Worm (Caenorhabditis elegans) whole organism, late embryonic: ENCODE results near the gene spp-12.

Experiments
- C08G9.2 ChIP-seq: sonication (generic microtip); optimal IDR thresholded peaks from 2 replicates; lab custom pipeline; 2016; ENCODE audit warnings: mild to moderate bottlenecking, missing genetic modification characterization, moderate library complexity, missing compliant biosample characterization
- C38D4.7 ChIP-seq: fragments of 200-800 bp; sonication (Bioruptor generic); optimal IDR thresholded peaks from 2 replicates; lab custom pipeline; 2018; ENCODE audit warnings: mild to moderate bottlenecking, missing genetic modification characterization, moderate library complexity, missing compliant biosample characterization
- F13H6.1 ChIP-seq: sonication (generic microtip); optimal IDR thresholded peaks from 2 replicates; lab custom pipeline; 2016; ENCODE audit warnings: missing genetic modification characterization, missing compliant biosample characterization
- K09A11.1 ChIP-seq: sonication (generic microtip); optimal IDR thresholded peaks from 2 replicates; lab custom pipeline; 2017; ENCODE audit warnings: antibody characterized with exemption, mild to moderate bottlenecking, missing genetic modification characterization, missing compliant biosample characterization; ENCODE audit not compliant: insufficient read depth
- ama-1 ChIP-seq: fragments of 150-350 bp; optimal IDR thresholded peaks from 2 replicates; lab custom pipeline; 2014
- ceh-14 ChIP-seq: sonication (generic microtip); optimal IDR thresholded peaks from 2 replicates; lab custom pipeline; 2016; ENCODE audit warnings: missing genotype, missing genetic modification characterization, missing compliant biosample characterization
- ceh-18 ChIP-seq: sonication (generic microtip); optimal IDR thresholded peaks from 2 replicates; lab custom pipeline; 2016; ENCODE audit warnings: missing genetic modification characterization, missing compliant biosample characterization
- ceh-2 ChIP-seq: sonication (generic microtip); optimal IDR thresholded peaks from 2 replicates; lab custom pipeline; 2016; ENCODE audit warnings: missing genotype, missing genetic modification characterization, missing compliant biosample characterization
- ceh-22 ChIP-seq: sonication (generic microtip); optimal IDR thresholded peaks from 2 replicates; lab custom pipeline; 2017; ENCODE audit warnings: missing biosample characterization, missing genetic modification characterization
- ceh-45 ChIP-seq: fragments of 200-800 bp; sonication (Bioruptor generic); IDR thresholded peaks from 2 replicates; pipeline ENCODE4 v1.3.6; 2022; ENCODE audit warnings: missing genetic modification reagents, missing genetic modification characterization, missing compliant biosample characterization
- ceh-48 ChIP-seq: sonication (generic microtip); optimal IDR thresholded peaks from 2 replicates; lab custom pipeline; 2016; ENCODE audit warnings: missing genetic modification characterization, inconsistent platforms, missing compliant biosample characterization
- ceh-6 ChIP-seq: fragments of 200-800 bp; sonication (Bioruptor generic); optimal IDR thresholded peaks from 2 replicates; lab custom pipeline; 2018; ENCODE audit warnings: mild to moderate bottlenecking, missing genetic modification characterization, missing compliant biosample characterization
- dmd-4 ChIP-seq: sonication (generic microtip); optimal IDR thresholded peaks from 2 replicates; lab custom pipeline; 2016; ENCODE audit warnings: borderline replicate concordance, missing genetic modification characterization, missing compliant biosample characterization
- dve-1 ChIP-seq: sonication (generic microtip); optimal IDR thresholded peaks from 2 replicates; lab custom pipeline; 2017; ENCODE audit warnings: antibody characterized with exemption, mild to moderate bottlenecking, missing genetic modification characterization, missing compliant biosample characterization
- elt-2 ChIP-seq: sonication (generic microtip); optimal IDR thresholded peaks from 2 replicates; lab custom pipeline; 2016; ENCODE audit warnings: missing genetic modification reagents, missing genetic modification characterization, missing compliant biosample characterization
- ets-4 ChIP-seq: sonication (generic microtip); optimal IDR thresholded peaks from 2 replicates; lab custom pipeline; 2016; ENCODE audit warnings: missing genetic modification characterization, missing compliant biosample characterization
- fax-1 ChIP-seq: sonication (generic microtip); optimal IDR thresholded peaks from 2 replicates; lab custom pipeline; 2016; ENCODE audit warnings: missing genotype, missing genetic modification characterization, missing compliant biosample characterization
- gmeb-2 ChIP-seq: sonication (generic microtip); optimal IDR thresholded peaks from 2 replicates; lab custom pipeline; 2016; ENCODE audit warnings: missing genetic modification characterization, inconsistent platforms, missing compliant biosample characterization
- hlh-13 ChIP-seq: fragments of 200-800 bp; sonication (Bioruptor generic); optimal IDR thresholded peaks from 2 replicates; lab custom pipeline; 2018; ENCODE audit warnings: mild to moderate bottlenecking, missing genetic modification characterization, missing compliant biosample characterization
- hlh-30 ChIP-seq: sonication (generic microtip); optimal IDR thresholded peaks from 2 replicates; lab custom pipeline; 2017; ENCODE audit warnings: antibody characterized with exemption, missing genetic modification characterization, missing compliant biosample characterization; ENCODE audit not compliant: insufficient read depth
- lin-11 ChIP-seq: fragments of 200-800 bp; sonication (Bioruptor generic); optimal IDR thresholded peaks from 2 replicates; lab custom pipeline; 2018; ENCODE audit warnings: mild to moderate bottlenecking, missing genetic modification characterization, missing compliant biosample characterization
- madf-2 ChIP-seq: sonication (generic microtip); optimal IDR thresholded peaks from 2 replicates; lab custom pipeline; 2017; ENCODE audit warnings: missing genetic modification characterization, missing compliant biosample characterization
- mec-3 ChIP-seq: sonication (generic microtip); optimal IDR thresholded peaks from 2 replicates; lab custom pipeline; 2016; ENCODE audit warnings: borderline replicate concordance, missing genetic modification characterization, missing compliant biosample characterization
- nfya-1 ChIP-seq: sonication (generic microtip); optimal IDR thresholded peaks from 2 replicates; lab custom pipeline; 2017; ENCODE audit warnings: missing genetic modification characterization, mild to moderate bottlenecking, missing compliant biosample characterization, antibody characterized with exemption, moderate library complexity
- nhr-232 ChIP-seq: sonication (generic microtip); optimal IDR thresholded peaks from 2 replicates; lab custom pipeline; 2016; ENCODE audit warnings: missing genetic modification characterization, missing compliant biosample characterization
- npax-4 ChIP-seq: sonication (generic microtip); optimal IDR thresholded peaks from 2 replicates; lab custom pipeline; 2016; ENCODE audit warnings: missing genetic modification characterization, missing compliant biosample characterization
- odd-2 ChIP-seq: sonication (generic microtip); optimal IDR thresholded peaks from 2 replicates; lab custom pipeline; 2017; ENCODE audit warnings: antibody characterized with exemption, mild to moderate bottlenecking, missing genetic modification characterization, missing compliant biosample characterization
- pat-9 ChIP-seq: fragments of 200-800 bp; sonication (Bioruptor generic); optimal IDR thresholded peaks from 2 replicates; lab custom pipeline; 2018; ENCODE audit warnings: mild to moderate bottlenecking, missing genetic modification characterization, moderate library complexity, missing compliant biosample characterization
- pha-2 ChIP-seq: sonication (generic microtip); optimal IDR thresholded peaks from 2 replicates; lab custom pipeline; 2017; ENCODE audit warnings: mild to moderate bottlenecking, missing genetic modification characterization, missing compliant biosample characterization
- pha-4 ChIP-seq: fragments of 150-350 bp; optimal IDR thresholded peaks from 2 replicates; lab custom pipeline; 2018; ENCODE audit warnings: missing biosample characterization, missing genetic modification reagents, missing genetic modification characterization
- pqm-1 ChIP-seq: sonication (generic microtip); optimal IDR thresholded peaks from 2 replicates; lab custom pipeline; 2016; ENCODE audit warnings: missing genetic modification characterization, missing compliant biosample characterization
- pros-1 ChIP-seq: fragments of 150-350 bp; optimal IDR thresholded peaks from 2 replicates; lab custom pipeline; 2014; ENCODE audit warnings: missing biosample characterization, missing genetic modification reagents, missing genetic modification characterization
- sox-2 ChIP-seq: fragments of 200-800 bp; sonication (Bioruptor generic); IDR thresholded peaks from 2 replicates; pipeline ENCODE4 v1.3.6; 2022; ENCODE audit warnings: missing genetic modification reagents, missing genetic modification characterization, missing compliant biosample characterization
- sox-4 ChIP-seq: sonication (generic microtip); optimal IDR thresholded peaks from 2 replicates; lab custom pipeline; 2017; ENCODE audit warnings: mild to moderate bottlenecking, missing genetic modification characterization, inconsistent platforms, missing compliant biosample characterization
- tbx-7 ChIP-seq: sonication (generic microtip); optimal IDR thresholded peaks from 2 replicates; lab custom pipeline; 2016; ENCODE audit warnings: missing genotype, missing genetic modification characterization, missing compliant biosample characterization
- unc-86 ChIP-seq: sonication (generic microtip); optimal IDR thresholded peaks from 2 replicates; lab custom pipeline; 2016; ENCODE audit warnings: missing genetic modification characterization, missing compliant biosample characterization

The spp-12 gene

DNA sequence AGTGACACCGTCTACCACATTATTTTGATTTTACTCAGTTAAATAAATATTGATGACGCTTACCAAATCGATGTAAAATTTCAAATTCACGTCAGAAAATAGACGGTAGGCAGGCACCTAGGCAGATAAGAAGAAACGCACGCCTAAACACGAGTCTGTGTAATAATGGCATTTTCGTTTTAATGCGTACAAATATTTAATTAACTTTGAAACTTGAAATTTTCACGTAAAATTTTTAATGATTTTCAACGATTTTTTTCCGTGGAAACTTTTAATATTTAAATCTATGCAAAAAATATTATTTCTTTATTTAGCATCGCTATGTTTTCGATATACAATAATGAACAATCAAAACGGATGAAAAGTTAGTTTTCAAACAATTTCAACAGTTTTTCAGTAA lies 41.6 kb downstream of the spp-12 start, which contains the start of gene C06B3.16:
TSS of gene C06B3.16 (plus strand) at position 301 of the 400 bp plus-strand sequence.
- TF ChIP-seq gmeb-2 (tag; lab: Kevin White, UChicago) (no peak), ceh-45 (GFP tag; lab: Robert Waterston, UW) (no peak), ceh-6 (GFP tag; lab: Kevin White, UChicago) (no peak), ceh-14 (tag; lab: Kevin White, UChicago) (no peak), npax-4 (tag; lab: Kevin White, UChicago) (no peak), ama-1 (lab: Kevin White, UChicago) (no peak)
- TF ChIP-seq, all 69 proteins: peak for 0

DNA sequence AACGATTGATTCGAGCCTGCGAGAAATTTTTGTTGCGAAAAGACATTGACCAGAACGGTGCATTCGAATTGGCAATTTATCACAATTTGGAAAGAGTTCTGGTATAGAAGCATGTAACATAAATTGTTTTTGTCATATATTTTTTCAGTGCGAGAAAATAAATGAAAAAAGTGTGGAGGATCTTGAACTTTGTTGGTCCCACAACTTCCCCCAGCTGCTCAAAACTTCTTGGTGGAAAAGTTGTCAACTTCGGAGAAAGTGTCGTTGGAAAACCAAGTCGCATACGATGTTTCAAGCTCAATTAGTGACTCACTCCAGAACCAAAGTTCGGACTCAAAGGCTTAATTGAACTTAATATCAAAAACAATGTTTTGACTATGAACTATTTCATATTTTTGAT lies 42.3 kb downstream of the spp-12 start:
- TF ChIP-seq fax-1 (tag; lab: Kevin White, UChicago), result no peak
- no peak for TF ChIP-seq dmd-4
- TF ChIP-seq ceh-45 (GFP tag; lab: Robert Waterston, UW), result no peak
- no peak for TF ChIP-seq pha-2 (tag; lab: Kevin White, UChicago)
- TF ChIP-seq mec-3 (tag; lab: Kevin White, UChicago), result no peak
- TF ChIP-seq ceh-2 (tag; lab: Kevin White, UChicago), result no peak
- TF ChIP-seq K09A11.1 (tag; lab: Kevin White, UChicago), result no peak
- no peak for TF ChIP-seq nhr-232 (tag; lab: Kevin White, UChicago)
- TF ChIP-seq tbx-7 (tag; lab: Kevin White, UChicago), result no peak
- TF ChIP-seq ceh-6 (GFP tag; lab: Kevin White, UChicago), result no peak
- no peak for TF ChIP-seq hlh-13
- no peak for TF ChIP-seq nfya-1
- TF ChIP-seq sox-2 (GFP tag; lab: Robert Waterston, UW), result no peak
- no peak for TF ChIP-seq gmeb-2 (tag; lab: Kevin White, UChicago)
- TF ChIP-seq sox-4 (tag; lab: Kevin White, UChicago), result no peak
- TF ChIP-seq elt-2 (tag; lab: Kevin White, UChicago), result no peak
- TF ChIP-seq npax-4 (tag; lab: Kevin White, UChicago), result no peak
- TF ChIP-seq, all 69 proteins: peak for 0

DNA sequence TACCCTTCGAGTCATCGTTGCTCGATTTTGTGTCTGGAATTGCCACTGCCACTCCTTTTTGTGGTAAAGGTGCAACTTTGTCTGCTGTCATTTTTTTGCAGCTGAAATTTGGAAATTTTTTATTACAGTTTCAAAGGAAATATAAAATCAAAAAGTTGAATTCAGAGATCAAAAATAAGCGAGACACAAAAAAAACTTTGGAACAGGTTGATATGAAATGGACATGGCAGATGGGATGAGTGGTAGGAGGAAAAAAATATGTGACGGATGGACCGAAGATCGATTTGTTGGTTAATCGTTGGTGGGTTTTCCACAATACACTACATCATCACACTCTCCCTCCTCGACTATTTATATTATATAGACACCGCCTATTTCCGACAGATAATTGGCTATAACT lies 44.9 kb downstream of the spp-12 start, which contains the start of gene R10D12.1:
TSS of gene R10D12.1 (minus strand) at position 101 of the 400 bp plus-strand sequence.
- TF ChIP-seq unc-86 (tag; lab: Kevin White, UChicago) (no peak), ceh-2 (tag; lab: Kevin White, UChicago) (no peak), C38D4.7 (GFP tag; lab: Kevin White, UChicago) (no peak), C08G9.2 (tag; lab: Kevin White, UChicago) (no peak), ets-4 (tag; lab: Kevin White, UChicago) (no peak), ceh-22 (tag; lab: Kevin White, UChicago) (no peak), pha-4 (tag; lab: Kevin White, UChicago) (no peak), lin-11 (no peak), odd-2 (no peak), ceh-45 (GFP tag; lab: Robert Waterston, UW) (no peak), madf-2 (tag; lab: Kevin White, UChicago) (no peak), nfya-1 (no peak), ceh-48 (tag; lab: Kevin White, UChicago) (no peak), ceh-18 (tag; lab: Kevin White, UChicago) (no peak)
- TF ChIP-seq, all 69 proteins: peak for 0

DNA sequence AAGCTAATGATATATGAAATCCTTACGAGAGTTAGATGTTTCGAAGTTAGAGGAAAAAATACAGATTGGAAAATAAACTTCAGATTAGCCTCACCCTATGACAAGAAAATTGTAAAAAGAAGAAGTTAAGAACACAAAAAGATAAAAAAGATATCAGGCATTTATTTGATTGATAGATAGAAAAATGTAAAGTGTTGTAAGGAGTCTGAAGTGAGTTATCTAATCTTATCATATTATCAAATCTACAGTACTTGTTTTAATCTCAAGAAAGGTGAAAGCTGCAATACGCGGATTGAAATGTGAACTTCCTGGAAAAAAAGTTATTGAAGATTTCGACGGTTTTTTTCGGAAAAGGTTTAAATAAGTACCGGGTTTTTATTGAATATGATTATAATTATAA lies 45.8 kb downstream of the spp-12 start:
- TF ChIP-seq nhr-232 (tag; lab: Kevin White, UChicago) (no peak), hlh-30 (tag; lab: Kevin White, UChicago) (no peak), C08G9.2 (tag; lab: Kevin White, UChicago) (no peak), unc-86 (tag; lab: Kevin White, UChicago) (no peak), ceh-6 (GFP tag; lab: Kevin White, UChicago) (no peak), pqm-1 (tag; lab: Kevin White, UChicago) (no peak), pat-9 (tag; lab: Kevin White, UChicago) (no peak), dve-1 (no peak), pros-1 (no peak), F13H6.1 (tag; lab: Kevin White, UChicago) (no peak)
